Fruit fly (Drosophila melanogaster): ENCODE measurements around the gene Pxn.

DNA sequence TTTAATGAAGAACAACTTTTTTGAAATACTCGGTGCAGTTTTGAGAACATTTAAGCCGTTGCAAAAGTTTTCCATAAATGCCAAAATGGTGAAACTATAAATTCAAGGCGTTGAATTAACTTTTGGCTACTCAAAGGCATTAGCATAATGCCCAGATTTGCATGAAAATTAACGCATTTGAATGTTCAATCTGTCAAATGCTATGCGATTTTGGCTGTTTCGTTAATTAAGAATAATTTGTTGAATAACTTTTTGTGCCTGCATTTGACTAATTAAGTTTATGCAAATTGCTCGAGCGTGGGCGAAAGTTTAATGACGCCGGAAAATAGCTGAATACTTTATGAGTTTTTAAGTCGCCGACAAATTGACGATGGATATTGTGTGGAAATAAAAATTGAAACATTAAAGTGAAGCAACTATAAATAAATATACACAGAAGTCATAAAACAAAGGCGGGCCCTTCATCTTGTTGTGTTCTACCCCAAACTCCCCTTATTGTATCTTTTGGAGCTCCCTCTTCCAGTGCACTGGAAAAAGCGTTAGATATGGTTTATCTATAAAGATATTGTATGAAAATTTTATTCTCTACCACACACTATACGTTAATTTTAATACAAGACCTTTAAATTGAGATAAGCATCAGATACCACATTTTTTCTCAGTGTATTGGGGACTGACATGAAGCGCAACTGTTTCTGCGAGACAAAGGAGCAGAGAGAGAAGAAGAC is 77.6 kb downstream of the Pxn start:
- TF ChIP-seq CTCF (optimal IDR thresholded peaks at IDR 0.05) (no peak), CG8478 (optimal IDR thresholded peaks at IDR 0.05) (no peak)
